Fruit fly (Drosophila melanogaster): ENCODE measurements around the gene tgo.
A peak's percentile ranks its signal among the peaks of the same experiment; 100 is the strongest.

The tgo gene

dm6 chr3R:9053021-9053420 lies 33.2 kb upstream of the tgo start (continued):
- no peak for TF ChIP-seq TFAM (GFP tag; optimal IDR thresholded peaks at IDR 0.05)
- no peak for TF ChIP-seq Hmx (GFP tag; optimal IDR thresholded peaks at IDR 0.05)
- TF ChIP-seq salm (tag; optimal IDR thresholded peaks at IDR 0.05) = no peak
- peak; percentile 35 for TF ChIP-seq CG6683 (GFP tag; optimal IDR thresholded peaks at IDR 0.05)
- TF ChIP-seq onecut (GFP tag; IDR thresholded peaks at IDR 0.05) = peak; percentile 64

dm6 chr3R:9051937-9052680 lies 32.3 kb upstream of the tgo start, which contains the start of gene Kdm2:
Kdm2 (plus strand) TSS chr3R:9052495.
- no peak for TF ChIP-seq E2f1 (GFP tag; IDR thresholded peaks at IDR 0.05)
- TF ChIP-seq gce (GFP tag; IDR thresholded peaks at IDR 0.05) = no peak
- TF ChIP-seq gcm (GFP tag; optimal IDR thresholded peaks at IDR 0.05) = no peak
- no peak for TF ChIP-seq CG16815 (GFP tag; optimal IDR thresholded peaks at IDR 0.05)
- no peak for TF ChIP-seq CG12236 (GFP tag; optimal IDR thresholded peaks at IDR 0.05)
- TF ChIP-seq CG34224 (GFP tag; IDR thresholded peaks at IDR 0.05; ENCODE audit: partially characterized antibody) = no peak
- TF ChIP-seq salm (tag; optimal IDR thresholded peaks at IDR 0.05) = no peak
- peak; percentile 12 for TF ChIP-seq gem (tag; optimal IDR thresholded peaks at IDR 0.05)
- TF ChIP-seq CG9932 (GFP tag; IDR thresholded peaks at IDR 0.05) = no peak
- no peak for TF ChIP-seq CG10147 (GFP tag; optimal IDR thresholded peaks at IDR 0.05)
- TF ChIP-seq twi (tag; optimal IDR thresholded peaks at IDR 0.05) = peak; percentile 0
- TF ChIP-seq Jarid2 (GFP tag; optimal IDR thresholded peaks at IDR 0.05) = peak; percentile 93
- peak; percentile 42 for TF ChIP-seq CG11504 (tag; optimal IDR thresholded peaks at IDR 0.05)
- TF ChIP-seq btn (GFP tag; optimal IDR thresholded peaks at IDR 0.05) = no peak
- TF ChIP-seq wek (GFP tag; optimal IDR thresholded peaks at IDR 0.05) = no peak
- TF ChIP-seq CG12155 (GFP tag; optimal IDR thresholded peaks at IDR 0.05) = peak; percentile 12
- peak; percentile 67 for TF ChIP-seq CG10267 (tag; optimal IDR thresholded peaks at IDR 0.05)
- TF ChIP-seq CrebB (tag; optimal IDR thresholded peaks at IDR 0.05) = no peak
- peak; percentile 11 for TF ChIP-seq CG12071 (GFP tag; optimal IDR thresholded peaks at IDR 0.05)
- TF ChIP-seq CG7963 (GFP tag; IDR thresholded peaks at IDR 0.05; ENCODE audit: partially characterized antibody) = no peak
- TF ChIP-seq Nf-YC (tag; optimal IDR thresholded peaks at IDR 0.05) = no peak
- TF ChIP-seq CTCF (GFP tag; optimal IDR thresholded peaks at IDR 0.05) = peak; percentile 56
- TF ChIP-seq org-1 (GFP tag; optimal IDR thresholded peaks at IDR 0.05) = no peak
- TF ChIP-seq sisA (GFP tag; IDR thresholded peaks at IDR 0.05) = no peak
- TF ChIP-seq ato (GFP tag; IDR thresholded peaks at IDR 0.05; ENCODE audit: partially characterized antibody) = no peak
- TF ChIP-seq ac (GFP tag; optimal IDR thresholded peaks at IDR 0.05) = no peak
- TF ChIP-seq Fer2 (tag; optimal IDR thresholded peaks at IDR 0.05) = no peak
- TF ChIP-seq sc (optimal IDR thresholded peaks at IDR 0.05) = no peak
- no peak for TF ChIP-seq sc (GFP tag; optimal IDR thresholded peaks at IDR 0.05)
- no peak for TF ChIP-seq klu (GFP tag; IDR thresholded peaks at IDR 0.05)
- TF ChIP-seq CG15514 (GFP tag; optimal IDR thresholded peaks at IDR 0.05) = peak; percentile 96
- no peak for TF ChIP-seq CG16813 (GFP tag; IDR thresholded peaks at IDR 0.05; ENCODE audit: partially characterized antibody)
- peak; percentile 48 for TF ChIP-seq Dp (GFP tag; optimal IDR thresholded peaks at IDR 0.05)
- TF ChIP-seq ro (GFP tag; IDR thresholded peaks at IDR 0.05) = no peak
- no peak for TF ChIP-seq CG14441 (GFP tag; IDR thresholded peaks at IDR 0.05)
- TF ChIP-seq CG4707 (GFP tag; optimal IDR thresholded peaks at IDR 0.05) = no peak
- TF ChIP-seq Dref (GFP tag; IDR thresholded peaks at IDR 0.05) = no peak
- TF ChIP-seq CG6689 (GFP tag; IDR thresholded peaks at IDR 0.05) = no peak
- TF ChIP-seq D19B (GFP tag; optimal IDR thresholded peaks at IDR 0.05) = no peak
- TF ChIP-seq Gsc (GFP tag; IDR thresholded peaks at IDR 0.05) = no peak
- TF ChIP-seq CG10366 (GFP tag; IDR thresholded peaks at IDR 0.05) = no peak
- TF ChIP-seq Rfx (GFP tag; IDR thresholded peaks at IDR 0.05) = no peak
- TF ChIP-seq amos (GFP tag; IDR thresholded peaks at IDR 0.05; ENCODE audit: partially characterized antibody) = no peak
- no peak for TF ChIP-seq CG11398 (GFP tag; optimal IDR thresholded peaks at IDR 0.05)
- no peak for TF ChIP-seq tio (GFP tag; optimal IDR thresholded peaks at IDR 0.05)

Measured in whole organism, embryonic.